Fruit fly (Drosophila melanogaster): ENCODE data around the gene CG2100.

CG2100 gene

DNA sequence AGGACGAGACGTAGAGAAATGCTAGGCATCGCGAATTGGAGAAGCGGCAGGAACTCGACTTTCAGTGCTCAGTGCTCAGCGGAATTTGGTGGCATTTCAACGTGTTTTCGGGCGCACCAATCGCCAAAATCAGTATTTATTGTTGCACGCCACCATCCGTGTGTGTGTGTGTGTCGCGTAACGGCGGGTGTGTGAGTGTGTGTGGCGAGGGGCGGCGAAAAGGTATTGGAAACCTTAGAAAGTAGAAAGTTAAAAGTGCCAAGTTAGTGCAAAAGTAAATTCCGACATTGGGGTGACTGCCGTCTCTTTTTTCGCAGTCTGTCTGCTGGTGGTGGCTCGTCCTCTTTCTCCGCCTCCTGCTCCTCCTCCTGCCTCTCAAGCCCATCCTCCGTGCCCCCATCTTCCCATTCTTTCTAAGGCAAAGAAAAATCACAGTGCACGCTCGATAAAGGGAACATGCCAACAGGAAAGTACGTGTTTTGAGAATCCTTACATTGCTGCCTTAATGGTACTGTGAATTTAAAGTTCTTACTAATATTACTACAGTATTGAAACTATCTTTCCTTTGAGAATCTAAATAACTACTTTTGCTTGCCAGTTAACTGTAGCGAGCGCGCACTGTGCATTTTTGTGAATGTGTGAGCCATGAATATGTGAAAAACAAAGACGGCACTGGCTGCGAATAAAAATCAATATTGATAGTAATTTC is 50.0 kb downstream of the CG2100 start:
- TF ChIP-seq usp (GFP tag; optimal IDR thresholded peaks at IDR 0.05) (no peak), CG8478 (optimal IDR thresholded peaks at IDR 0.05) (no peak), pan (optimal IDR thresholded peaks at IDR 0.05) (no peak), psq (optimal IDR thresholded peaks at IDR 0.05) (no peak), EcR (GFP tag; optimal IDR thresholded peaks at IDR 0.05) (no peak)

DNA sequence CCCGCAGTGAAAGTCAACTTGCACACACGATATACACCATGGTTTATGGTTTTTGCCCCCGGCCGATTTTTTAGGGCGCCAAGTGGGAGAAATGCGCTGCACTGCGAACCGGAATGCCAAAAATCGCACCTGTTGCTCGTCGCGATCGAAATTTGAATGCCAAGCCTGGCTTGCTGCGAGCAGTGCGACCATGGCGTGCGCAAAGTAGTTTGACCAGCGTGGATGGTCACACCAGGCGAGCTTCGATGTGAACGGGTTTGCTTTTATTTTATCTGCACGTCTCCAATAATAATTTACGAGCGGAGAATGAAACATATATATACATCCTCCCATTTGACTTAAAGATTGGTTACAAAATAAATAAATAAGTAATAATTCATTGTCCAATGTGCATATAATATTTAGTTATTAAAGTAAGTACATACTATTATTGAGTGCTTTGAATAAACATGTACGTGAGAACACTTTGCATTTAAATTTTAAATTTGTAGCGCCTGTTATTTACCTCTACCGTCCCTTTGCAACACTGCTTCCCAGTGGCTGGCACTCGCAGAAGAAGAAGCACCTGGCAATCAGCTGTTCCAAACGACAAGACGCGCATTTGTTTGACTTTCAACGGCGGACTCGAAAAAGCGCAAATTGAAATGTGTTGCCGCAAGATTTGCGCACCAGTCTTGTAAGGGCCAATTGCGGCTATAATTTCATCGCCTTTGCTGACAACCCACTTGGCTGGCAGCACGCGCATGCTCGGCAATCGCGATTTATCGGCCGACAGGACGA is 50.7 kb downstream of the CG2100 start, which contains the start of the genes Rab23 and plx:
Rab23 (minus strand) TSS at position 166 of the 780 bp plus-strand sequence.
plx (plus strand) TSS at position 587 of the 780 bp plus-strand sequence.
- TF ChIP-seq pan (optimal IDR thresholded peaks at IDR 0.05) (no peak), CG8478 (optimal IDR thresholded peaks at IDR 0.05) (no peak), usp (GFP tag; optimal IDR thresholded peaks at IDR 0.05) (no peak), EcR (GFP tag; optimal IDR thresholded peaks at IDR 0.05) (no peak), Dll (optimal IDR thresholded peaks at IDR 0.05) (no peak), psq (optimal IDR thresholded peaks at IDR 0.05) (no peak)
